Worm (Caenorhabditis elegans) whole organism, dauer: ENCODE measurements around the gene Y53F4B.21.
"Not testable (repeated sequence)": the region's sequence is repeated elsewhere in the genome, so short reads cannot be mapped to it uniquely, and the experiment has no call there.

Experiments
- unc-62 ChIP-seq: sonication (generic microtip); optimal IDR thresholded peaks from 2 replicates; lab custom pipeline; 2017; ENCODE audit warnings: missing biosample characterization, missing genetic modification reagents, missing genetic modification characterization

Gene Y53F4B.21

DNA sequence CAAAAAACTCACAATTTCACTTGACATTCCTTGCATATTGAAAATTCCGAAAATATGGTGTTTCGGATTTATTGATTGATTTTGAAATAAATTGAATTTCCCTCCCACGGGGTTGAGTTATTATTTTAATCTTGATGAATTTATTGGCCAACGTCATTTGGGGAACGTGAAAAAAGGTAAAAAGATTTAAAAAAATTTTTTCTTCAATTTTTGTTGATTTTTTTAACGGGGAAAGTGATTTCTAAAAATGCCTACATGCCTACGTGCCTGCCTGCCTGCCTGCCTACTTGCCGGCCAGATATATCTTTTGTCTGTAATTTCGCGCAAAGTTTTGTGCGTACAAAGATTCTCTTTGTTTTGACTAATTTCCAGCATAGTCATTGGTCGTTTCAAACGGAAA, 44.4 kb downstream of the Y53F4B.21 start, which contains the start of gene Y53F4B.24:
Gene Y53F4B.24, minus strand, starts transcription at position 101 of the 400 bp plus-strand sequence.
- no peak for TF ChIP-seq unc-62 (GFP tag; lab: Kevin White, UChicago)

DNA sequence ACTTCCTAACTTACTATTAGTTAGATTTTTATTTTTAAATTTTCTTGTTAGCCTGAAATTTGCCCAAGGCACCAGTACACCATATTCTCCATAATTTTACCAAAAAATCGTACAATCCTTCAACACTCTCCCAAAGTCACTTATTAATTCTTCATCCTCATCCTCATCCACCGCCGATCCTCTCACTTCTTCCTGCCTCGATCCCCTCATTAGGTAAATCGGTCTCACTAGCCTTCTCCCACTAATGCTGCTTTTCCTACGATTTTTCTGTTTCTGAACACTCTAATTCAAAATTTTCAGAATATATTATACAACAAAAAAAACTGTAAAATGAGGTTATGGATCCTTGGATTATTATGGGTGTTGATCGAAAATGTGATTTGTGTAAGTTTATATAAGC, 45.9 kb downstream of the Y53F4B.21 start, which contains the start of gene Y53F4B.25:
Gene Y53F4B.25, plus strand, starts transcription at position 301 of the 400 bp plus-strand sequence.
- TF ChIP-seq unc-62 (GFP tag; lab: Kevin White, UChicago), result no peak

DNA sequence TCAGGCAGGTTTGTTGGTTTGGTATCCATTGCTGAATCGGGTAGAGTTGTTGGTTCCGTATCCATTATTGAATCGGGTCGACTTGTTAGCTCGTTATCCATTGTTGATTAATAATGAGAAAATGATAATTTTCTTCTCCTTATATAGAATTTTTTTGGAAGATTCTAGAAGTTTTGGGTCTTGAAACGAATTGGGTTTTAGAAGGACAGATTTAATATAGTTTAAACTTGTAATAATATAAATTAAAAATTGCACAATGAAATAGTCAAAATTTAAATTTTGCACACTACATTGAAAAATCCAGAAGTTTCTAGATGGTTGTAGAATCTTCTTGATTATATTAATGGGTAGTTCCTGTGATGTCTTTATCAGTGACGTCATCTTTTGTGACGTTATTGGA, 50.9 kb downstream of the Y53F4B.21 start, which contains the start of gene Y53F4B.26:
Gene Y53F4B.26, minus strand, starts transcription at position 101 of the 400 bp plus-strand sequence.
- not testable (repeated sequence) for TF ChIP-seq unc-62 (GFP tag; lab: Kevin White, UChicago)

ce11 chrII:15143729-15144128, 53.7 kb downstream of the Y53F4B.21 start:
- no peak for TF ChIP-seq unc-62 (GFP tag; lab: Kevin White, UChicago)

DNA sequence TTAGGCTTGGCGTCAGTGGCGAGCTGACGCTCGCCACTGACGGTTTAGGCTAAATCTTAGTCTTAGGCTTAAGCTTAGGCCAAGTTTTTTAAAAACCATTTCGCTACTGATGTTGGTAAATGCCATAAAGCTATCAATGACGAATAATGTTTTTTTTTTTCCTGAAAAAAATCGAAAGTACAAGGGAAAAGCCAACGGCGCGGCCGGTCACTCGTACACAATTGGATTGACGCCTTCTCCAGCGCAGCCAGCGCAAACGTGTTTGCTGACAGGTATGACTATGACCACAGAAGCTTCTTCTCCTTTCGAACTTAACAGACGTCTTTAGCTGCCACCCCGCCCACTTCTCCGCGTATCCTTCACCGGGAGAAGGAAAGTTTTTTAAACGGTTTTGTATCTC, 55.6 kb downstream of the Y53F4B.21 start, which contains the start of gene Y53F4B.27:
Gene Y53F4B.27, plus strand, starts transcription at position 301 of the 400 bp plus-strand sequence.
- no peak for TF ChIP-seq unc-62 (GFP tag; lab: Kevin White, UChicago)

DNA sequence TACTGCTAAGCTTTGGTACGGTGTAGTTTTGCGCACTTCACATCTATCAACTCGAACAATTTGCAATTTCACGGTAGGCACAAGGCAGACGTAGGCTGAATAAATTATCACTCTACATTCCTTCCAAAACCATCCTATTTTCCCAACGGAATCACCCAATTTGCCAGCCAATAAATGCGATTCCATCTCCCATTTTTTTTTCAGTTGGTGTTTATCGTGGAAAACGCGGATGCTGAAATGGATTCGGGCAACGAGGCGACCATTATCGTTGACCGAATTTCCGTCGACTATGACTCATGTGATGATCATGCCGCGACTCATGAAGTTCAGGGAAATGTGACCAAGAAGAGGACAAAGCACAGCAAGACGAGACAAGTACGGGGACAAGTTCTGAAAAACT, 58.5 kb downstream of the Y53F4B.21 start:
- TF ChIP-seq unc-62 (GFP tag; lab: Kevin White, UChicago), result no peak

DNA sequence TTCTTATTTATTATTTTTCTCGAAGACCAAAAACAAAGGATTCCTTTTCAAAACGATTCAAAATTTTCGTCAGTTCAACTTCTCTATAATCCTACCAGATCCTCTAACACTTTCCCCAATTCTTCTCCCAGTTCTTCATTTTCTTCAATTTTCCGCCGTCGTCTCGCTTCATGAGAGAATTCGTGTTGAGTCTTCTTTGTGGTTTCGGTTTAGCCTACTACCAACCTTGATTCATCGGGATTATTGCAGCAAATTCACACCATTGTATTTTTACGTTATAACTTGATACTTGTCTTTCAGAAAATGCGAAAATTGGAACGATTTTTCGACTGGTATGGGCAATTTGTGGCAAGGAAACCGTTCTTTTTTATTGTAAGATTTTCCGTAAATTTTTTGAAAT, 67.9 kb downstream of the Y53F4B.21 start, which contains the start of gene ptr-20:
Gene ptr-20, plus strand, starts transcription at position 301 of the 400 bp plus-strand sequence.
- TF ChIP-seq unc-62 (GFP tag; lab: Kevin White, UChicago), result no peak

- no peak for TF ChIP-seq unc-62 (GFP tag; lab: Kevin White, UChicago)
Observed at ce11 chrII:15158364-15158763, 68.4 kb downstream of the Y53F4B.21 start.
